Worm (Caenorhabditis elegans) whole organism, late embryonic: Measurements from ENCODE around the gene let-756.

Source experiments
- C08G9.2 ChIP-seq: sonication (generic microtip); optimal IDR thresholded peaks from 2 replicates; lab custom pipeline; 2016; ENCODE audit warnings: mild to moderate bottlenecking, missing genetic modification characterization, moderate library complexity, missing compliant biosample characterization
- C38D4.7 ChIP-seq: fragments of 200-800 bp; sonication (Bioruptor generic); optimal IDR thresholded peaks from 2 replicates; lab custom pipeline; 2018; ENCODE audit warnings: mild to moderate bottlenecking, missing genetic modification characterization, moderate library complexity, missing compliant biosample characterization
- K02D7.2 ChIP-seq: sonication (generic microtip); optimal IDR thresholded peaks from 2 replicates; lab custom pipeline; 2017; ENCODE audit warnings: mild to moderate bottlenecking, missing genetic modification characterization, missing compliant biosample characterization
- T23F11.4 ChIP-seq: fragments of 200-800 bp; sonication (Bioruptor generic); optimal IDR thresholded peaks from 2 replicates; lab custom pipeline; 2018; ENCODE audit warnings: mild to moderate bottlenecking, missing genetic modification characterization, missing compliant biosample characterization
- Y22D7AL.16 ChIP-seq: sonication (generic microtip); optimal IDR thresholded peaks from 2 replicates; lab custom pipeline; 2016; ENCODE audit warnings: missing genetic modification characterization, missing compliant biosample characterization
- ceh-19 ChIP-seq: fragments of 200-800 bp; sonication (Bioruptor generic); optimal IDR thresholded peaks from 2 replicates; lab custom pipeline; 2018; ENCODE audit warnings: mild to moderate bottlenecking, missing genetic modification characterization, missing compliant biosample characterization
- ceh-22 ChIP-seq: sonication (generic microtip); optimal IDR thresholded peaks from 2 replicates; lab custom pipeline; 2017; ENCODE audit warnings: missing biosample characterization, missing genetic modification characterization
- ceh-24 ChIP-seq: sonication (generic microtip); optimal IDR thresholded peaks from 2 replicates; lab custom pipeline; 2016; ENCODE audit warnings: mild to moderate bottlenecking, missing genetic modification characterization, missing compliant biosample characterization
- ceh-31 ChIP-seq: sonication (generic microtip); optimal IDR thresholded peaks from 2 replicates; lab custom pipeline; 2016; ENCODE audit warnings: missing genetic modification characterization, missing compliant biosample characterization
- ceh-34 ChIP-seq: sonication (generic microtip); optimal IDR thresholded peaks from 2 replicates; lab custom pipeline; 2016; ENCODE audit warnings: mild to moderate bottlenecking, missing genetic modification characterization, missing compliant biosample characterization
- che-1 ChIP-seq: sonication (generic microtip); optimal IDR thresholded peaks from 2 replicates; lab custom pipeline; 2016; ENCODE audit warnings: mild to moderate bottlenecking, missing genetic modification characterization, missing compliant biosample characterization
- dmd-4 ChIP-seq: sonication (generic microtip); optimal IDR thresholded peaks from 2 replicates; lab custom pipeline; 2016; ENCODE audit warnings: borderline replicate concordance, missing genetic modification characterization, missing compliant biosample characterization
- elt-4 ChIP-seq: sonication (generic microtip); optimal IDR thresholded peaks from 2 replicates; lab custom pipeline; 2016; ENCODE audit warnings: missing genetic modification characterization, missing compliant biosample characterization
- ets-4 ChIP-seq: sonication (generic microtip); optimal IDR thresholded peaks from 2 replicates; lab custom pipeline; 2016; ENCODE audit warnings: missing genetic modification characterization, missing compliant biosample characterization
- hlh-13 ChIP-seq: fragments of 200-800 bp; sonication (Bioruptor generic); optimal IDR thresholded peaks from 2 replicates; lab custom pipeline; 2018; ENCODE audit warnings: mild to moderate bottlenecking, missing genetic modification characterization, missing compliant biosample characterization
- hlh-15 ChIP-seq: sonication (generic microtip); optimal IDR thresholded peaks from 2 replicates; lab custom pipeline; 2016; ENCODE audit warnings: missing genetic modification characterization, missing compliant biosample characterization
- hlh-8 ChIP-seq: sonication (generic microtip); optimal IDR thresholded peaks from 2 replicates; lab custom pipeline; 2016; ENCODE audit warnings: missing genotype, missing genetic modification characterization, missing compliant biosample characterization
- lim-6 ChIP-seq: sonication (generic microtip); optimal IDR thresholded peaks from 2 replicates; lab custom pipeline; 2016; ENCODE audit warnings: missing genetic modification characterization, missing compliant biosample characterization
- lin-11 ChIP-seq: fragments of 200-800 bp; sonication (Bioruptor generic); optimal IDR thresholded peaks from 2 replicates; lab custom pipeline; 2018; ENCODE audit warnings: mild to moderate bottlenecking, missing genetic modification characterization, missing compliant biosample characterization
- nfya-1 ChIP-seq: sonication (generic microtip); optimal IDR thresholded peaks from 2 replicates; lab custom pipeline; 2017; ENCODE audit warnings: missing genetic modification characterization, mild to moderate bottlenecking, missing compliant biosample characterization, antibody characterized with exemption, moderate library complexity
- nhr-11 ChIP-seq: fragments of 150-350 bp; optimal IDR thresholded peaks from 2 replicates; lab custom pipeline; 2014; ENCODE audit warnings: missing biosample characterization, missing genetic modification characterization
- npax-4 ChIP-seq: sonication (generic microtip); optimal IDR thresholded peaks from 2 replicates; lab custom pipeline; 2016; ENCODE audit warnings: missing genetic modification characterization, missing compliant biosample characterization
- odd-2 ChIP-seq: sonication (generic microtip); optimal IDR thresholded peaks from 2 replicates; lab custom pipeline; 2017; ENCODE audit warnings: antibody characterized with exemption, mild to moderate bottlenecking, missing genetic modification characterization, missing compliant biosample characterization
- pag-3 ChIP-seq: sonication (generic microtip); optimal IDR thresholded peaks from 2 replicates; lab custom pipeline; 2016; ENCODE audit warnings: missing compliant biosample characterization, missing genetic modification characterization, borderline replicate concordance
- pat-9 ChIP-seq: fragments of 200-800 bp; sonication (Bioruptor generic); optimal IDR thresholded peaks from 2 replicates; lab custom pipeline; 2018; ENCODE audit warnings: mild to moderate bottlenecking, missing genetic modification characterization, moderate library complexity, missing compliant biosample characterization
- pha-2 ChIP-seq: sonication (generic microtip); optimal IDR thresholded peaks from 2 replicates; lab custom pipeline; 2017; ENCODE audit warnings: mild to moderate bottlenecking, missing genetic modification characterization, missing compliant biosample characterization
- pros-1 ChIP-seq: fragments of 150-350 bp; optimal IDR thresholded peaks from 2 replicates; lab custom pipeline; 2014; ENCODE audit warnings: missing biosample characterization, missing genetic modification reagents, missing genetic modification characterization
- ref-2 ChIP-seq: sonication (generic microtip); optimal IDR thresholded peaks from 2 replicates; lab custom pipeline; 2016; ENCODE audit warnings: missing genetic modification characterization, missing compliant biosample characterization
- rnt-1 ChIP-seq: sonication (generic microtip); optimal IDR thresholded peaks from 2 replicates; lab custom pipeline; 2016; ENCODE audit warnings: missing genetic modification characterization, missing compliant biosample characterization
- sox-2 ChIP-seq: fragments of 200-800 bp; sonication (Bioruptor generic); IDR thresholded peaks from 2 replicates; pipeline ENCODE4 v1.3.6; 2022; ENCODE audit warnings: missing genetic modification reagents, missing genetic modification characterization, missing compliant biosample characterization
- syd-9 ChIP-seq: sonication (generic microtip); optimal IDR thresholded peaks from 2 replicates; lab custom pipeline; 2016; ENCODE audit warnings: mild to moderate bottlenecking, missing genetic modification characterization, moderate library complexity, missing compliant biosample characterization
- tbx-2 ChIP-seq: sonication (generic microtip); optimal IDR thresholded peaks from 2 replicates; lab custom pipeline; 2016; ENCODE audit warnings: missing genetic modification characterization, missing compliant biosample characterization
- tbx-7 ChIP-seq: sonication (generic microtip); optimal IDR thresholded peaks from 2 replicates; lab custom pipeline; 2016; ENCODE audit warnings: missing genotype, missing genetic modification characterization, missing compliant biosample characterization
- ttx-3 ChIP-seq: sonication (generic microtip); optimal IDR thresholded peaks from 2 replicates; lab custom pipeline; 2016; ENCODE audit warnings: missing genetic modification reagents, missing genetic modification characterization, missing compliant biosample characterization
- unc-3 ChIP-seq, 2 experiments: fragments of 200-800 bp in 1 of 2; sonication (Bioruptor generic) in 1 of 2; sonication (generic microtip) in 1 of 2; conservative IDR thresholded peaks in 1 of 2; optimal IDR thresholded peaks in 1 of 2; 2 replicates each; pipeline versions ENCODE4 v1.3.6 to Lab custom; 2016 to 2022; ENCODE audit warnings: missing compliant biosample characterization in 2 of 2, missing genetic modification characterization in 2 of 2, missing genetic modification reagents in 1 of 2
- unc-55 ChIP-seq: sonication (generic microtip); optimal IDR thresholded peaks from 2 replicates; lab custom pipeline; 2017; ENCODE audit warnings: missing biosample characterization, missing genetic modification reagents, missing genetic modification characterization
- zip-5 ChIP-seq: sonication (generic microtip); optimal IDR thresholded peaks from 2 replicates; lab custom pipeline; 2016; ENCODE audit warnings: missing genetic modification characterization, missing compliant biosample characterization
- ztf-16 ChIP-seq: sonication (generic microtip); optimal IDR thresholded peaks from 2 replicates; lab custom pipeline; 2017; ENCODE audit warnings: missing genetic modification characterization, missing compliant biosample characterization

Gene let-756

DNA sequence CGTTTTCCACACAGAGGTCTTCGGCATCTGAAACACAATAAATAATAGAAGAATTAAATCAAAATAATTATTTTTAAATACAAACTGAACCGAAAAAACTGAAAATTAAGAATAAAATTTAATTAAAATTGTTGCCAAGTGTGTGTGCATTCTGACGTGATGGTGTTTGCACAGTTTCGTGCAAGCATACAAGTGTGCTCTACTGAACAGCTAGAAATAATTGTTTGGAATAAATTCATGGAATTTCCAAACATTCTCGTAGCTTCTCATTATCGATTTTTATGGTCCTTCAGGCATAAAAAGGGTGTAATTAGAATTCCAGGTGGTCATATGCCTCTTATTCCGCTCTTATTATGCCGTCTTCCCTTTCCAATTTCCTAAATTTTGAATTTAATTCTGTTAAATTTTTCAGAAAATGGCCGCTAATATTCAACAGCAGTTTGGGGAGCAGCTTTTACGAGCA lies 24.9 kb downstream of the let-756 start, which contains the start of the genes mrps-17 and txdc-9 (continued):
- TF ChIP-seq tbx-2 (tag; lab: Kevin White, UChicago) (peak; percentile 36), ceh-34 (tag; lab: Kevin White, UChicago) (peak; percentile 31), pag-3 (no peak), ceh-31 (tag; lab: Kevin White, UChicago) (peak; percentile 66), ceh-24 (no peak), unc-55 (GFP tag; lab: Kevin White, UChicago) (peak; percentile 27), elt-4 (tag; lab: Kevin White, UChicago) (no peak), lin-11 (tag; lab: Kevin White, UChicago) (no peak), pat-9 (tag; lab: Kevin White, UChicago) (no peak), hlh-13 (GFP tag; lab: Kevin White, UChicago) (no peak), rnt-1 (tag; lab: Kevin White, UChicago) (no peak), ceh-19 (GFP tag; lab: Kevin White, UChicago) (no peak), ref-2 (tag; lab: Kevin White, UChicago) (no peak), odd-2 (tag; lab: Kevin White, UChicago) (no peak), ceh-22 (tag; lab: Kevin White, UChicago) (no peak), ttx-3 (tag; lab: Kevin White, UChicago) (no peak), hlh-15 (tag; lab: Kevin White, UChicago) (no peak), sox-2 (no peak), pha-2 (tag; lab: Kevin White, UChicago) (no peak), zip-5 (tag; lab: Kevin White, UChicago) (no peak), Y22D7AL.16 (tag; lab: Kevin White, UChicago) (no peak)
- TF ChIP-seq, all 69 proteins: peak for 10

DNA sequence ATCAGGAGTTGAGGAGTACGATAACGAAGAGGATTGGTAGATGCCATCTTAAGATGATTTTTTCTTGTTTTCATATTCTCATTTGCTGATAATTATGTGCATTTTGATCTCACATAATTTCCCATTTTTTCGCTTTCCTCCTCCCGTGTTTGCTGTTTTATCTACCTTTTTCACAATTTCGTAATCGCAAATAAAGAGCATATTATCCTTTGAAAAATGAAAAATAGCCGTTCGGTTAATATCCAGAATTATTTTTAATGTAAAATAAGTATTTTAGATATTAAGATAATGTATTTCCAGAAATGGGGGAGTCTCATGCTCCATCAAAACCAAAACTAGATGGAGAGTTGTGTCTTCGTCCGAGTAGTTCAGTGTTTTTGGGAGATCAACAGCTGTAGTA lies 26.0 kb downstream of the let-756 start, which contains the start of gene vps-16:
vps-16 (plus strand) TSS at position 301 of the 400 bp plus-strand sequence.
- no peak for TF ChIP-seq tbx-7
- TF ChIP-seq lim-6 (tag; lab: Kevin White, UChicago) = no peak
- no peak for TF ChIP-seq ceh-31 (tag; lab: Kevin White, UChicago)
- no peak for TF ChIP-seq che-1
- no peak for TF ChIP-seq tbx-2 (tag; lab: Kevin White, UChicago)
- no peak for TF ChIP-seq pros-1
- no peak for TF ChIP-seq ets-4 (tag; lab: Kevin White, UChicago)
- no peak for TF ChIP-seq npax-4 (tag; lab: Kevin White, UChicago)
- TF ChIP-seq zip-5 (tag; lab: Kevin White, UChicago) = no peak
- no peak for TF ChIP-seq ceh-24
- no peak for TF ChIP-seq nfya-1 (tag; lab: Kevin White, UChicago)
- no peak for TF ChIP-seq ceh-22 (tag; lab: Kevin White, UChicago)
- no peak for TF ChIP-seq dmd-4 (tag; lab: Kevin White, UChicago)
- no peak for TF ChIP-seq syd-9 (tag; lab: Kevin White, UChicago)

DNA sequence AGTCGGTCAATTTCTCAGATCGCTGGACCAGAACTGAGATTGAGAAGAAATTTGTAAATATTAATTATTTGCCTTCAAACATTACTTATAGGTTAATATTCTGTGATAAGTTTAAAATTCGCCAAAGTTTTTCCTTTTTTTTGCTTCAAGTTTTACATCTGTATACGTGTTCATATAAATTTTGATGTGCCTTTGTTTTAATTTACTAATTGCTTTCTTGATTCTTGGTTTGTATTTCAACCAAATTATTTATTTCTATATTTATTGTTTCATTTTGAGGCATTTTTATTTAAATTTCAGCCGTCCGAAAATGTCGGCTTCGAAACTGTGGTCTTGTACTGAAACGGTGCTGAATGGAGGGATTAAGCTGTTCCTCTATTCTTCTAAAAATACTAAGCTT lies 29.4 kb downstream of the let-756 start, which contains the start of gene C05D11.1:
C05D11.1 (plus strand) TSS at position 301 of the 400 bp plus-strand sequence.
- TF ChIP-seq K02D7.2 (no peak), pros-1 (no peak), hlh-8 (tag; lab: Kevin White, UChicago) (no peak), tbx-2 (tag; lab: Kevin White, UChicago) (no peak), pag-3 (no peak), C38D4.7 (GFP tag; lab: Kevin White, UChicago) (no peak), ztf-16 (tag; lab: Kevin White, UChicago) (no peak), unc-3 (GFP tag; conservative IDR thresholded peaks at IDR 0.05; lab: Robert Waterston, UW) (no peak), unc-3 (tag; optimal IDR thresholded peaks at IDR 0.05; lab: Kevin White, UChicago) (no peak), T23F11.4 (GFP tag; lab: Kevin White, UChicago) (no peak), nhr-11 (tag; lab: Kevin White, UChicago) (no peak), C08G9.2 (tag; lab: Kevin White, UChicago) (no peak)
